Worm (Caenorhabditis elegans) whole organism, L1 larva: ENCODE data around the gene pigc-1.
A peak's percentile ranks its signal among the peaks of the same experiment; 100 is the strongest.

Source experiments
- C16A3.4 ChIP-seq: fragments of 150-350 bp; optimal IDR thresholded peaks from 2 replicates; lab custom pipeline; 2014; ENCODE audit warnings: missing biosample characterization, missing genetic modification characterization
- Y116A8C.19 ChIP-seq: sonication (generic microtip); optimal IDR thresholded peaks from 2 replicates; lab custom pipeline; 2016; ENCODE audit warnings: missing compliant biosample characterization, missing genetic modification characterization, borderline replicate concordance
- ama-1 ChIP-seq: fragments of 150-350 bp; optimal IDR thresholded peaks from 2 replicates; lab custom pipeline; 2014
- blmp-1 ChIP-seq: fragments of 150-350 bp; optimal IDR thresholded peaks from 2 replicates; lab custom pipeline; 2014; ENCODE audit warnings: missing biosample characterization, missing genetic modification characterization
- ceh-63 ChIP-seq: fragments of 200-800 bp; sonication (Bioruptor generic); optimal IDR thresholded peaks from 2 replicates; lab custom pipeline; 2018; ENCODE audit warnings: mild to moderate bottlenecking, missing genetic modification characterization, missing compliant biosample characterization
- ceh-88 ChIP-seq: fragments of 200-800 bp; sonication (Bioruptor generic); IDR thresholded peaks from 2 replicates; pipeline ENCODE4 v1.3.6; 2022; ENCODE audit warnings: missing genetic modification characterization, missing compliant biosample characterization
- ceh-90 ChIP-seq: sonication (generic microtip); optimal IDR thresholded peaks from 2 replicates; lab custom pipeline; 2016; ENCODE audit warnings: missing genetic modification characterization, missing compliant biosample characterization
- ces-1 ChIP-seq: fragments of 150-350 bp; optimal IDR thresholded peaks from 2 replicates; lab custom pipeline; 2014; ENCODE audit warnings: missing biosample characterization, missing genetic modification reagents, missing genetic modification characterization
- dsc-1 ChIP-seq: sonication (generic microtip); optimal IDR thresholded peaks from 2 replicates; lab custom pipeline; 2016; ENCODE audit warnings: mild to moderate bottlenecking, missing genetic modification characterization, missing compliant biosample characterization
- efl-1 ChIP-seq, 4 experiments: fragments of 150-350 bp; optimal IDR thresholded peaks in 3 of 4; peaks in 1 of 4; 1 replicate in 1 of 4; 2 replicates in 3 of 4; lab custom pipeline; 2014; ENCODE audit warnings: missing biosample characterization in 2 of 4, missing genetic modification characterization in 2 of 4, missing genetic modification reagents in 2 of 4
- egl-27 ChIP-seq, 2 experiments: fragments of 150-350 bp in 1 of 2; sonication (generic microtip); optimal IDR thresholded peaks; 3 replicates each; lab custom pipeline; 2017 to 2018; ENCODE audit warnings: missing biosample characterization in 2 of 2, missing genetic modification characterization in 2 of 2, missing genetic modification reagents in 2 of 2
- elt-3 ChIP-seq, 6 experiments: fragments of 150-350 bp in 1 of 6; sonication (generic microtip); optimal IDR thresholded peaks; 2 replicates each; lab custom pipeline; 2017 to 2018; ENCODE audit warnings: missing biosample characterization in 6 of 6, missing genetic modification characterization in 6 of 6, inconsistent platforms in 1 of 6
- ets-5 ChIP-seq: fragments of 200-800 bp; sonication (Bioruptor generic); IDR thresholded peaks from 2 replicates; pipeline ENCODE4 v1.3.6; 2022; ENCODE audit warnings: missing genetic modification characterization, missing compliant biosample characterization
- fkh-4 ChIP-seq: sonication (generic microtip); optimal IDR thresholded peaks from 2 replicates; lab custom pipeline; 2016; ENCODE audit warnings: missing compliant biosample characterization, missing genetic modification characterization, borderline replicate concordance
- grh-1 ChIP-seq: fragments of 200-800 bp; sonication (Bioruptor generic); IDR thresholded peaks from 2 replicates; pipeline ENCODE4 v1.3.6; 2022; ENCODE audit warnings: missing genetic modification reagents, missing genetic modification characterization, missing compliant biosample characterization
- hlh-17 ChIP-seq: fragments of 200-800 bp; sonication (Bioruptor generic); optimal IDR thresholded peaks from 2 replicates; lab custom pipeline; 2018; ENCODE audit warnings: missing genetic modification characterization, mild to moderate bottlenecking, missing compliant biosample characterization, moderate library complexity, borderline replicate concordance
- irx-1 ChIP-seq: sonication (generic microtip); optimal IDR thresholded peaks from 2 replicates; lab custom pipeline; 2016; ENCODE audit warnings: missing genetic modification characterization, missing compliant biosample characterization
- isw-1 ChIP-seq: fragments of 200-800 bp; sonication (Bioruptor generic); IDR thresholded peaks from 2 replicates; pipeline ENCODE4 v1.3.6; 2022; ENCODE audit warnings: missing genetic modification characterization, missing compliant biosample characterization
- jun-1 ChIP-seq: fragments of 150-350 bp; optimal IDR thresholded peaks from 2 replicates; lab custom pipeline; 2014; ENCODE audit warnings: missing biosample characterization, missing genetic modification reagents, missing genetic modification characterization
- lin-13 ChIP-seq: fragments of 150-350 bp; optimal IDR thresholded peaks from 2 replicates; lab custom pipeline; 2014; ENCODE audit warnings: missing biosample characterization, missing genetic modification reagents, missing genetic modification characterization
- lin-14 ChIP-seq: fragments of 200-800 bp; sonication (Bioruptor generic); optimal IDR thresholded peaks from 2 replicates; lab custom pipeline; 2018; ENCODE audit warnings: mild to moderate bottlenecking, missing genetic modification characterization, moderate library complexity, missing compliant biosample characterization
- lir-3 ChIP-seq: sonication (generic microtip); optimal IDR thresholded peaks from 2 replicates; lab custom pipeline; 2016; ENCODE audit warnings: mild to moderate bottlenecking, missing genetic modification characterization, moderate library complexity, missing compliant biosample characterization; ENCODE audit not compliant: poor library complexity
- lsy-2 ChIP-seq, 2 experiments: fragments of 150-350 bp; optimal IDR thresholded peaks; 2 replicates each; lab custom pipeline; 2014; ENCODE audit warnings: missing biosample characterization in 2 of 2, missing genetic modification characterization in 2 of 2
- mef-2 ChIP-seq: fragments of 150-350 bp; optimal IDR thresholded peaks from 2 replicates; lab custom pipeline; 2014; ENCODE audit warnings: missing biosample characterization, missing genetic modification characterization
- nhr-11 ChIP-seq: fragments of 150-350 bp; optimal IDR thresholded peaks from 2 replicates; lab custom pipeline; 2014; ENCODE audit warnings: missing biosample characterization, missing genetic modification characterization
- nhr-12 ChIP-seq: sonication (generic microtip); optimal IDR thresholded peaks from 2 replicates; lab custom pipeline; 2017; ENCODE audit warnings: missing biosample characterization, missing genetic modification characterization
- nhr-19 ChIP-seq: fragments of 200-800 bp; sonication (Bioruptor generic); conservative IDR thresholded peaks from 2 replicates; pipeline ENCODE4 v1.3.6; 2022; ENCODE audit warnings: missing genetic modification characterization, missing compliant biosample characterization
- nhr-20 ChIP-seq: sonication (generic microtip); optimal IDR thresholded peaks from 2 replicates; lab custom pipeline; 2016; ENCODE audit warnings: mild to moderate bottlenecking, missing genetic modification characterization, missing compliant biosample characterization
- nhr-28 ChIP-seq: fragments of 150-350 bp; optimal IDR thresholded peaks from 2 replicates; lab custom pipeline; 2014; ENCODE audit warnings: missing biosample characterization, missing genetic modification characterization
- nhr-47 ChIP-seq: sonication (generic microtip); optimal IDR thresholded peaks from 2 replicates; lab custom pipeline; 2016; ENCODE audit warnings: mild to moderate bottlenecking, missing genetic modification characterization, moderate library complexity, missing compliant biosample characterization
- nhr-71 ChIP-seq: sonication (generic microtip); optimal IDR thresholded peaks from 2 replicates; lab custom pipeline; 2016; ENCODE audit warnings: mild to moderate bottlenecking, missing genetic modification characterization, moderate library complexity, missing compliant biosample characterization
- nhr-77 ChIP-seq: fragments of 150-350 bp; optimal IDR thresholded peaks from 2 replicates; lab custom pipeline; 2014; ENCODE audit warnings: missing biosample characterization, missing genetic modification characterization
- nhr-85 ChIP-seq: sonication (generic microtip); peaks from one replicate; lab custom pipeline; 2016; ENCODE audit warnings: missing genetic modification characterization, inconsistent platforms, missing compliant biosample characterization
- pax-3 ChIP-seq: fragments of 200-800 bp; sonication (Bioruptor generic); optimal IDR thresholded peaks from 2 replicates; lab custom pipeline; 2018; ENCODE audit warnings: mild to moderate bottlenecking, missing genetic modification characterization, moderate library complexity, missing compliant biosample characterization
- pqm-1 ChIP-seq: sonication (generic microtip); optimal IDR thresholded peaks from 3 replicates; lab custom pipeline; 2017; ENCODE audit warnings: missing biosample characterization, missing genetic modification characterization
- snpc-4 ChIP-seq: fragments of 150-350 bp; optimal IDR thresholded peaks from 2 replicates; lab custom pipeline; 2014; ENCODE audit warnings: missing biosample characterization, missing genetic modification characterization
- snu-23 ChIP-seq: sonication (generic microtip); optimal IDR thresholded peaks from 2 replicates; lab custom pipeline; 2016; ENCODE audit warnings: missing genetic modification characterization, missing compliant biosample characterization
- sptf-1 ChIP-seq: fragments of 150-350 bp; optimal IDR thresholded peaks from 2 replicates; lab custom pipeline; 2014; ENCODE audit warnings: missing biosample characterization, missing genetic modification characterization
- unc-130 ChIP-seq: fragments of 150-350 bp; optimal IDR thresholded peaks from 2 replicates; lab custom pipeline; 2017; ENCODE audit warnings: missing biosample characterization, missing genetic modification characterization, inconsistent platforms
- unc-86 ChIP-seq: sonication (generic microtip); optimal IDR thresholded peaks from 2 replicates; lab custom pipeline; 2016; ENCODE audit warnings: missing genetic modification characterization, missing compliant biosample characterization
- vab-15 ChIP-seq: sonication (generic microtip); optimal IDR thresholded peaks from 2 replicates; lab custom pipeline; 2017; ENCODE audit warnings: missing genotype, mild to moderate bottlenecking, missing genetic modification characterization, missing compliant biosample characterization
- ztf-4 ChIP-seq: fragments of 150-350 bp; optimal IDR thresholded peaks from 2 replicates; lab custom pipeline; 2014; ENCODE audit warnings: missing biosample characterization, missing genetic modification characterization

The pigc-1 gene

DNA sequence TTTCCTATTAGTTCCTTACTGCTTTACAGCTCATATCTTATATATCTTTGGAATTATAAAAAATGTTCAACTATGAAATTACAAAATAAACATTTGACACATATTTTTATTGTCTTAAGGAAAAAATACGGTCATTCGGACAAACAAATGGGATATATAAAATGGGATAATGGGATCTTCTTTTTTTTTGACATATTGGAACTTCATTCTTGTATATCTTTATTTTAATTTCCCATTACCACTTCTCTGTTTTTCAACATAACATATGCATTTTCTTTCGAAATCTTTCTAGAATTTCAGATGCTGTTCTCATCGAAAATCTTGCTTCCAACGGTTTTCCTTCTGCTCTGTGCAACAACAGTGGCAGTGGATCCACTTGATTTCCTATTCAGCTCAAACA is 41.9 kb upstream of the pigc-1 start, which contains the start of gene C10C5.7:
Gene C10C5.7 (plus strand): TSS at position 301 of the 400 bp plus-strand sequence.
- TF ChIP-seq irx-1 (tag; lab: Kevin White, UChicago) (no peak), unc-86 (no peak), grh-1 (GFP tag; lab: Robert Waterston, UW) (no peak), ceh-90 (no peak), elt-3 (tag; optimal IDR thresholded peaks at IDR 0.05; lab: Kevin White, UChicago) (no peak), dsc-1 (no peak), lir-3 (tag; lab: Kevin White, UChicago) (no peak), blmp-1 (no peak), efl-1 (optimal IDR thresholded peaks at IDR 0.05; lab: Kevin White, UChicago) (no peak), efl-1 (GFP tag; optimal IDR thresholded peaks at IDR 0.05 in 1 of 2; lab: Kevin White, UChicago) (no peak), hlh-17 (GFP tag; lab: Kevin White, UChicago) (no peak), nhr-12 (tag; lab: Kevin White, UChicago) (no peak), C16A3.4 (tag; lab: Kevin White, UChicago) (no peak), nhr-19 (GFP tag; lab: Robert Waterston, UW) (no peak), vab-15 (tag; lab: Kevin White, UChicago) (no peak)

DNA sequence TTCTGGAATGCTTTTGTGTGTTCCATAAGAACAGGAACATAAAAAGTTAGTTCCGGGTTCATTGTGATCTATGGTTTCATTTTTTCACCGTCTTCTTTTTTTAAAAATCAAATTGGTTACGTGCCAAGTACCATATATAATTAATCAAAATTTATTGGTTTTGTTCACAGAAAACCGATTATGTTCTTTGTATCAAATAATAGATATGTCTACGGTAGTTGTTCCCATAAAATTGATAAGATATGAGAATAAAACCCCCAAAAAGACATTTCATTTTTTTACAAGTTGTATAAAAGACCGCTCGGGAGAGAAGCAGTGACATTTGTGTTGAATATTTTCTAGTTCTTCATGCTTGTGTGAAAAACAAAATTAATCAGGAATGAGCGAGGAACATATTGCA is 38.2 kb upstream of the pigc-1 start, which contains the start of gene C10C5.5:
Gene C10C5.5 (plus strand): TSS at position 301 of the 400 bp plus-strand sequence.
- TF ChIP-seq ceh-63 (GFP tag; lab: Kevin White, UChicago): no peak
- TF ChIP-seq lsy-2 (tag; optimal IDR thresholded peaks at IDR 0.05; lab: Kevin White, UChicago): no peak
- no peak for TF ChIP-seq sptf-1
- TF ChIP-seq nhr-11: no peak
- TF ChIP-seq C16A3.4 (tag; lab: Kevin White, UChicago): no peak
- no peak for TF ChIP-seq snu-23 (GFP tag; lab: Kevin White, UChicago)
- no peak for TF ChIP-seq ets-5 (GFP tag; lab: Robert Waterston, UW)
- no peak for TF ChIP-seq hlh-17 (GFP tag; lab: Kevin White, UChicago)
- no peak for TF ChIP-seq lin-14 (GFP tag; lab: Kevin White, UChicago)
- TF ChIP-seq Y116A8C.19 (tag; lab: Kevin White, UChicago): no peak
- no peak for TF ChIP-seq ceh-90
- TF ChIP-seq mef-2 (tag; lab: Kevin White, UChicago): no peak
- TF ChIP-seq nhr-85: no peak
- TF ChIP-seq, all 84 proteins: peak for 0

ce11 chrIV:9378272-9378671 is 35.3 kb upstream of the pigc-1 start, which contains the start of gene C10C5.4:
C10C5.4 (plus strand) TSS chrIV:9378552.
- TF ChIP-seq isw-1 (GFP tag; lab: Robert Waterston, UW) (no peak), lin-13 (GFP tag; lab: Kevin White, UChicago) (no peak), ceh-63 (GFP tag; lab: Kevin White, UChicago) (no peak), ama-1 (lab: Kevin White, UChicago) (no peak), nhr-77 (tag; lab: Kevin White, UChicago) (no peak), pax-3 (no peak), ceh-88 (no peak), ets-5 (GFP tag; lab: Robert Waterston, UW) (no peak), nhr-20 (tag; lab: Kevin White, UChicago) (no peak), pqm-1 (tag; lab: Kevin White, UChicago) (no peak), ces-1 (GFP tag; lab: Kevin White, UChicago) (no peak)

ce11 chrIV:9376550-9376949 is 33.6 kb upstream of the pigc-1 start:
- no peak for TF ChIP-seq nhr-28 (tag; lab: Kevin White, UChicago)
- TF ChIP-seq snpc-4 (tag; lab: Kevin White, UChicago): no peak
- TF ChIP-seq lin-14 (GFP tag; lab: Kevin White, UChicago): peak; percentile 65
- peak; percentile 17 for TF ChIP-seq nhr-20 (tag; lab: Kevin White, UChicago)
- no peak for TF ChIP-seq unc-130 (tag; lab: Kevin White, UChicago)
- TF ChIP-seq nhr-85: peak; percentile 77
- no peak for TF ChIP-seq isw-1 (GFP tag; lab: Robert Waterston, UW)
- no peak for TF ChIP-seq nhr-12 (tag; lab: Kevin White, UChicago)
- peak; percentile 19 for TF ChIP-seq nhr-71 (tag; lab: Kevin White, UChicago)
- TF ChIP-seq fkh-4 (tag; lab: Kevin White, UChicago): no peak
- peak in 5 of 6 experiments; percentile 75 to 89 (median 82) for TF ChIP-seq elt-3 (tag; optimal IDR thresholded peaks at IDR 0.05; lab: Kevin White, UChicago)
- no peak for TF ChIP-seq ztf-4 (tag; lab: Kevin White, UChicago)
- TF ChIP-seq ceh-88: no peak
- no peak for TF ChIP-seq jun-1 (tag; lab: Kevin White, UChicago)
- TF ChIP-seq egl-27 (tag; optimal IDR thresholded peaks at IDR 0.05; lab: Kevin White, UChicago): no peak
- TF ChIP-seq nhr-47 (tag; lab: Kevin White, UChicago): no peak
- peak; percentile 39 for TF ChIP-seq blmp-1
